Worm (Caenorhabditis elegans) whole organism, late embryonic: Measurements from ENCODE around the gene wrt-6.

Experiments
- C38D4.7 ChIP-seq: fragments of 200-800 bp; sonication (Bioruptor generic); optimal IDR thresholded peaks from 2 replicates; lab custom pipeline; 2018; ENCODE audit warnings: mild to moderate bottlenecking, missing genetic modification characterization, moderate library complexity, missing compliant biosample characterization
- ceh-2 ChIP-seq: sonication (generic microtip); optimal IDR thresholded peaks from 2 replicates; lab custom pipeline; 2016; ENCODE audit warnings: missing genotype, missing genetic modification characterization, missing compliant biosample characterization
- ceh-22 ChIP-seq: sonication (generic microtip); optimal IDR thresholded peaks from 2 replicates; lab custom pipeline; 2017; ENCODE audit warnings: missing biosample characterization, missing genetic modification characterization
- ceh-24 ChIP-seq: sonication (generic microtip); optimal IDR thresholded peaks from 2 replicates; lab custom pipeline; 2016; ENCODE audit warnings: mild to moderate bottlenecking, missing genetic modification characterization, missing compliant biosample characterization
- ceh-31 ChIP-seq: sonication (generic microtip); optimal IDR thresholded peaks from 2 replicates; lab custom pipeline; 2016; ENCODE audit warnings: missing genetic modification characterization, missing compliant biosample characterization
- ceh-34 ChIP-seq: sonication (generic microtip); optimal IDR thresholded peaks from 2 replicates; lab custom pipeline; 2016; ENCODE audit warnings: mild to moderate bottlenecking, missing genetic modification characterization, missing compliant biosample characterization
- ceh-9 ChIP-seq: sonication (generic microtip); optimal IDR thresholded peaks from 2 replicates; lab custom pipeline; 2016; ENCODE audit warnings: mild to moderate bottlenecking, missing genetic modification characterization, inconsistent platforms, missing compliant biosample characterization
- che-1 ChIP-seq: sonication (generic microtip); optimal IDR thresholded peaks from 2 replicates; lab custom pipeline; 2016; ENCODE audit warnings: mild to moderate bottlenecking, missing genetic modification characterization, missing compliant biosample characterization
- dmd-4 ChIP-seq: sonication (generic microtip); optimal IDR thresholded peaks from 2 replicates; lab custom pipeline; 2016; ENCODE audit warnings: borderline replicate concordance, missing genetic modification characterization, missing compliant biosample characterization
- dve-1 ChIP-seq: sonication (generic microtip); optimal IDR thresholded peaks from 2 replicates; lab custom pipeline; 2017; ENCODE audit warnings: antibody characterized with exemption, mild to moderate bottlenecking, missing genetic modification characterization, missing compliant biosample characterization
- elt-2 ChIP-seq: sonication (generic microtip); optimal IDR thresholded peaks from 2 replicates; lab custom pipeline; 2016; ENCODE audit warnings: missing genetic modification reagents, missing genetic modification characterization, missing compliant biosample characterization
- elt-4 ChIP-seq: sonication (generic microtip); optimal IDR thresholded peaks from 2 replicates; lab custom pipeline; 2016; ENCODE audit warnings: missing genetic modification characterization, missing compliant biosample characterization
- ets-4 ChIP-seq: sonication (generic microtip); optimal IDR thresholded peaks from 2 replicates; lab custom pipeline; 2016; ENCODE audit warnings: missing genetic modification characterization, missing compliant biosample characterization
- fax-1 ChIP-seq: sonication (generic microtip); optimal IDR thresholded peaks from 2 replicates; lab custom pipeline; 2016; ENCODE audit warnings: missing genotype, missing genetic modification characterization, missing compliant biosample characterization
- gmeb-2 ChIP-seq: sonication (generic microtip); optimal IDR thresholded peaks from 2 replicates; lab custom pipeline; 2016; ENCODE audit warnings: missing genetic modification characterization, inconsistent platforms, missing compliant biosample characterization
- hlh-13 ChIP-seq: fragments of 200-800 bp; sonication (Bioruptor generic); optimal IDR thresholded peaks from 2 replicates; lab custom pipeline; 2018; ENCODE audit warnings: mild to moderate bottlenecking, missing genetic modification characterization, missing compliant biosample characterization
- hlh-6 ChIP-seq: sonication (generic microtip); optimal IDR thresholded peaks from 2 replicates; lab custom pipeline; 2016; ENCODE audit warnings: missing genotype, missing genetic modification characterization, missing compliant biosample characterization
- lim-6 ChIP-seq: sonication (generic microtip); optimal IDR thresholded peaks from 2 replicates; lab custom pipeline; 2016; ENCODE audit warnings: missing genetic modification characterization, missing compliant biosample characterization
- lin-11 ChIP-seq: fragments of 200-800 bp; sonication (Bioruptor generic); optimal IDR thresholded peaks from 2 replicates; lab custom pipeline; 2018; ENCODE audit warnings: mild to moderate bottlenecking, missing genetic modification characterization, missing compliant biosample characterization
- madf-2 ChIP-seq: sonication (generic microtip); optimal IDR thresholded peaks from 2 replicates; lab custom pipeline; 2017; ENCODE audit warnings: missing genetic modification characterization, missing compliant biosample characterization
- nhr-11 ChIP-seq: fragments of 150-350 bp; optimal IDR thresholded peaks from 2 replicates; lab custom pipeline; 2014; ENCODE audit warnings: missing biosample characterization, missing genetic modification characterization
- npax-4 ChIP-seq: sonication (generic microtip); optimal IDR thresholded peaks from 2 replicates; lab custom pipeline; 2016; ENCODE audit warnings: missing genetic modification characterization, missing compliant biosample characterization
- pag-3 ChIP-seq: sonication (generic microtip); optimal IDR thresholded peaks from 2 replicates; lab custom pipeline; 2016; ENCODE audit warnings: missing compliant biosample characterization, missing genetic modification characterization, borderline replicate concordance
- pat-9 ChIP-seq: fragments of 200-800 bp; sonication (Bioruptor generic); optimal IDR thresholded peaks from 2 replicates; lab custom pipeline; 2018; ENCODE audit warnings: mild to moderate bottlenecking, missing genetic modification characterization, moderate library complexity, missing compliant biosample characterization
- pax-1 ChIP-seq: fragments of 150-350 bp; optimal IDR thresholded peaks from 2 replicates; lab custom pipeline; 2014; ENCODE audit warnings: missing biosample characterization, missing genetic modification characterization
- pha-2 ChIP-seq: sonication (generic microtip); optimal IDR thresholded peaks from 2 replicates; lab custom pipeline; 2017; ENCODE audit warnings: mild to moderate bottlenecking, missing genetic modification characterization, missing compliant biosample characterization
- pha-4 ChIP-seq: fragments of 150-350 bp; optimal IDR thresholded peaks from 2 replicates; lab custom pipeline; 2018; ENCODE audit warnings: missing biosample characterization, missing genetic modification reagents, missing genetic modification characterization
- pros-1 ChIP-seq: fragments of 150-350 bp; optimal IDR thresholded peaks from 2 replicates; lab custom pipeline; 2014; ENCODE audit warnings: missing biosample characterization, missing genetic modification reagents, missing genetic modification characterization
- rnt-1 ChIP-seq: sonication (generic microtip); optimal IDR thresholded peaks from 2 replicates; lab custom pipeline; 2016; ENCODE audit warnings: missing genetic modification characterization, missing compliant biosample characterization
- sox-2 ChIP-seq: fragments of 200-800 bp; sonication (Bioruptor generic); IDR thresholded peaks from 2 replicates; pipeline ENCODE4 v1.3.6; 2022; ENCODE audit warnings: missing genetic modification reagents, missing genetic modification characterization, missing compliant biosample characterization
- sox-4 ChIP-seq: sonication (generic microtip); optimal IDR thresholded peaks from 2 replicates; lab custom pipeline; 2017; ENCODE audit warnings: mild to moderate bottlenecking, missing genetic modification characterization, inconsistent platforms, missing compliant biosample characterization
- syd-9 ChIP-seq: sonication (generic microtip); optimal IDR thresholded peaks from 2 replicates; lab custom pipeline; 2016; ENCODE audit warnings: mild to moderate bottlenecking, missing genetic modification characterization, moderate library complexity, missing compliant biosample characterization
- tbx-7 ChIP-seq: sonication (generic microtip); optimal IDR thresholded peaks from 2 replicates; lab custom pipeline; 2016; ENCODE audit warnings: missing genotype, missing genetic modification characterization, missing compliant biosample characterization
- unc-42 ChIP-seq: sonication (generic microtip); optimal IDR thresholded peaks from 2 replicates; lab custom pipeline; 2016; ENCODE audit warnings: missing genotype, missing genetic modification characterization, missing compliant biosample characterization
- unc-55 ChIP-seq: sonication (generic microtip); optimal IDR thresholded peaks from 2 replicates; lab custom pipeline; 2017; ENCODE audit warnings: missing biosample characterization, missing genetic modification reagents, missing genetic modification characterization
- zip-5 ChIP-seq: sonication (generic microtip); optimal IDR thresholded peaks from 2 replicates; lab custom pipeline; 2016; ENCODE audit warnings: missing genetic modification characterization, missing compliant biosample characterization
- ztf-16 ChIP-seq: sonication (generic microtip); optimal IDR thresholded peaks from 2 replicates; lab custom pipeline; 2017; ENCODE audit warnings: missing genetic modification characterization, missing compliant biosample characterization

Gene wrt-6

DNA sequence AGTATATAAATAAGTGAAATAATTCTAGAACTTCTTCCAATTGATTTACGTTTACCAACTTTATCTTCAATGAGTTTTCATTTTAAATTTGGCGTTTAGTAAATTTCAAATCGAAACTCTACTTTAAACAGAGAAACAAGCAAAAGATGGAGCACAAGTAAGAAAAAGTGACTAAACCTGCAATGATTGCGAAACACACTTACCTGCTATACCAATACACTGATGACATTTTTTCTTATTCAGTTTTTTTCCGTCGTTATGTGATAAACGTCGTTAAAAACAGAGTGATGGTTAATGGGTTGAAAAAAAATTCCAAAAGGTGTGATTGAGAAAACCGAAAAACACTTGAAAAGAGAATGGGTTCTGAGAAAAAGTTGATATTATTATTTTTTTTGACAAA, 6.3 kb upstream of the wrt-6 start:
- TF ChIP-seq ceh-9 (no peak), lin-11 (no peak), tbx-7 (no peak), ceh-2 (tag; lab: Kevin White, UChicago) (no peak)

DNA sequence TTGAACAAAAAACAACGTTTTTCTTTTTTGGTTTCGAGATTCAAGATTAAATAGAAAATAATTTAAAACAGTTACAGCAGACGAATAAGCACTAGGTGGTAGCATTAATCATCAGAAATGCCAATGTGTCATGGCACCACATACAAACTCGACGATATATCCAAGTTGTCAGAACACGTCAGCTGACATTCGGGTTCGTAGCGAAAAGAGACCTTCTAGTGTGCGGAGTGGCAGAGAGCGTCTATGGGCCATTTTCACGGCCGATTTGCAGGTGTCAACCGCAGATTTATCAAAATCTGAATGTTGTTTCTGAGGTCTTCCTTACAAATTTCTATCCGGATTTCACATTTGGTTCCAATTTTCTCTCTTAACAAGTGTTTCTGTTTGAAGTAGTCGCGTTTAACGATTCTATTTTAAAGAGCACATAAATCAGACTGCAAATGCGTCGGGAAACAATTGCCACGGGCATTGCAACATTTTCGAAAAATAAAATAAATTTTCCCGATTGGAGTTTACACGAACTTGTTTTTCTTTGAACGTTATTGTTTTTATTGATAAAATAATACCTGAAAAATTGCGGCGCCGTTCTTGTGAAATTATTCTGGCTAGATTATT, 8.1 kb downstream of the wrt-6 start:
- TF ChIP-seq ceh-31 (tag; lab: Kevin White, UChicago) (no peak), dmd-4 (no peak), unc-55 (GFP tag; lab: Kevin White, UChicago) (peak; percentile 75), pros-1 (no peak), lin-11 (no peak), nhr-11 (tag; lab: Kevin White, UChicago) (no peak), sox-2 (GFP tag; lab: Robert Waterston, UW) (no peak), ets-4 (tag; lab: Kevin White, UChicago) (no peak), sox-4 (tag; lab: Kevin White, UChicago) (no peak), C38D4.7 (no peak), dve-1 (no peak), rnt-1 (tag; lab: Kevin White, UChicago) (peak; percentile 53), elt-2 (no peak)
- TF ChIP-seq, all 69 proteins: peak for 2

DNA sequence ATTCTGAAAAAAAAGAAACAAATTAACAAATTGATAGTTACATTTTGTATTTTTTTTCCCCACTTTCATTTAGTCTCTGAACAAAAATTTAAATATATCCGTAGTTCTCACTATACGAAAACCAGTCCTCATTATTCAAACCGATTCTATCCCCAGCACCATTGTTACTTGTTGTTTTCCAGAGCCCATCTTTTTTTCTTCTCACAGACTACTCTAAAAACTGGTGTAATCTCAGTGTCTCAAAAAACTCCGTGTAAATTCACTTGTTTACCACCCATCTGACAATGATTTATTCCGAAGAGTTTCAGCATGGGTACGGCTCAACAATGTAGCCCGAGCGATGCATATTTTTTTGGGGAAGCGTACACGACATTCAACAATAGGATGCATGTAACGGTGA, 8.9 kb downstream of the wrt-6 start, which contains the start of gene C12D12.3:
TSS of gene C12D12.3 (plus strand) at position 301 of the 400 bp plus-strand sequence.
- TF ChIP-seq ceh-34 (tag; lab: Kevin White, UChicago) = no peak
- no peak for TF ChIP-seq ceh-9
- no peak for TF ChIP-seq madf-2
- TF ChIP-seq rnt-1 (tag; lab: Kevin White, UChicago) = no peak
- no peak for TF ChIP-seq ztf-16 (tag; lab: Kevin White, UChicago)
- no peak for TF ChIP-seq C38D4.7
- TF ChIP-seq ceh-24 (tag; lab: Kevin White, UChicago) = no peak
- no peak for TF ChIP-seq hlh-6 (tag; lab: Kevin White, UChicago)

DNA sequence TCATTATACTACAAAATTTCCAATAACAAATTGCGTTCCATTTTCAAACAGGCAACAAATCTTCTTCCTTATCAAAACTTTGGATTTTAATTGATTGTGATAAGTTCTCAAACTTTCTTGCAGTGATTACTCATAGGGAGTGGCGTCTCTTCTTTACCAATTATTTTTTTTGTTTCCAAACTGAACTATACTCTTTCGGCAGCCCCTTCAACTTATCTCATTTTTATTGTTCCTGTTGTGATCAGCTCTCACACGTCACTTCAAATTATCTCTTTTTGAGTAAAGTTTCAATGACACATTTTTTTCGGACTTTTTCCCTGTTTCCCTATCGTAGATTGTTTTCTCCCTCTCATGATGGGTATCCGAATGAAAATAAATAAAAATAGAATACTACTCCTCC, 12.4 kb downstream of the wrt-6 start:
- TF ChIP-seq zip-5 (tag; lab: Kevin White, UChicago) (no peak), ztf-16 (tag; lab: Kevin White, UChicago) (no peak), pat-9 (no peak), madf-2 (no peak), dmd-4 (no peak), pag-3 (no peak), ceh-34 (tag; lab: Kevin White, UChicago) (no peak), pha-2 (no peak), pax-1 (tag; lab: Kevin White, UChicago) (no peak), che-1 (tag; lab: Kevin White, UChicago) (no peak)

DNA sequence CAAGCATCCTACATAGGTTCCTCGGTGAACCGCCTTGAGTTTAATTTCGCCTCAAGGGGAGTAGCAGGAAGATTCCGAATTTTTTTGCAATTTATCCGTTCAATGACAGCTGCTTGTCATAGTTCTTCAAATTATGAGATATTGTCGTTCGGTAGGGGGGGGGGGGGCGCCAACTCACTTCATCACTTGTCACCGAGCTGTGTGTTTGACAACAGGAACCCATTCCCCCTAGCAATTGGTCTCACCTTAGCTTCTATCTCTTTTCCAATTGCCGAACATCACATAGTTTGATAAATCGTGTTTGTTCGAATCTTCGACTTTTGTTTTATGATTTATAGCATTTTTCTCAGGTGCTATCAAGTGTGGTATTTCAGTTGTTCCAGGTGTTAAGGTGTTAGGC, 14.6 kb downstream of the wrt-6 start:
- TF ChIP-seq fax-1 (no peak), nhr-11 (tag; lab: Kevin White, UChicago) (no peak), ceh-34 (tag; lab: Kevin White, UChicago) (no peak), dve-1 (no peak), che-1 (tag; lab: Kevin White, UChicago) (no peak), pha-2 (no peak)

DNA sequence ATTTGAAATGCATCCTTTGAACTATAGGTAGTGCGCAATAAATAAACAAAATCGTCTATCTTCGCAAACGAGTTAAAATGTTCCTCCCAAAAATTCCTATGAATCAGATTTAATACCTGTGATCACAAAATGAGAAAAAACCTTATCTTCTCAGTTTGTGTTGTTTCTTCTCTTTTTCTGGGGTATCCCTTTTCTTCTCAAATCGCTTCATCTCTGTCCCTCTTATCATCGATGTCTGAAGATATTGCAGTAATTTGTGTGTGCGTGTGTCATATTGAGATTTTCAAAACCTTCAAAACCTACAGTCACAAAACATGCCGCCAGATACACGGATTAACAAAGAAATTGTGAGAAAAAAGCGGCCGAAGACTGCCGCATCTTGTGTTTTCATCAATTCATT, 15.7 kb downstream of the wrt-6 start, which contains the start of gene glt-1:
TSS of gene glt-1 (plus strand) at position 251 of the 400 bp plus-strand sequence.
- no peak for TF ChIP-seq lim-6 (tag; lab: Kevin White, UChicago)
- TF ChIP-seq ceh-24 (tag; lab: Kevin White, UChicago) = no peak
- no peak for TF ChIP-seq pat-9
- no peak for TF ChIP-seq pha-4
- no peak for TF ChIP-seq sox-4 (tag; lab: Kevin White, UChicago)
- TF ChIP-seq che-1 (tag; lab: Kevin White, UChicago) = no peak
- no peak for TF ChIP-seq npax-4 (tag; lab: Kevin White, UChicago)
- no peak for TF ChIP-seq ets-4 (tag; lab: Kevin White, UChicago)
- TF ChIP-seq gmeb-2 (tag; lab: Kevin White, UChicago) = no peak
- TF ChIP-seq syd-9 (tag; lab: Kevin White, UChicago) = no peak
- TF ChIP-seq elt-4 = no peak
- no peak for TF ChIP-seq unc-42
- TF ChIP-seq hlh-13 (GFP tag; lab: Kevin White, UChicago) = no peak
- no peak for TF ChIP-seq ceh-9
- TF ChIP-seq pag-3 = no peak
- no peak for TF ChIP-seq dve-1
- TF ChIP-seq ceh-22 (tag; lab: Kevin White, UChicago) = no peak
